Fruit fly (Drosophila melanogaster) whole organism, adult: ENCODE data around the gene CG32248.

Source experiments
- CG11617 ChIP-seq: fragments of 200-800 bp; sonication (Bioruptor generic); optimal IDR thresholded peaks from 2 replicates; lab custom pipeline; 2017; ENCODE audit warnings: mild to moderate bottlenecking, missing biosample characterization, missing genetic modification reagents, missing genetic modification characterization
- Hr96 ChIP-seq: fragments of 200-800 bp; sonication (Bioruptor generic); optimal IDR thresholded peaks from 2 replicates; lab custom pipeline; 2016; ENCODE audit warnings: missing biosample characterization, missing genetic modification characterization
- cic ChIP-seq: fragments of 200-800 bp; sonication (Bioruptor generic); optimal IDR thresholded peaks from 2 replicates; lab custom pipeline; 2017; ENCODE audit warnings: missing biosample characterization, mild to moderate bottlenecking, missing genetic modification characterization, moderate library complexity
- ovo ChIP-seq: fragments of 200-800 bp; sonication (Bioruptor generic); optimal IDR thresholded peaks from 2 replicates; lab custom pipeline; 2016; ENCODE audit warnings: missing biosample characterization, missing genetic modification characterization
- pad ChIP-seq: fragments of 200-800 bp; sonication (Bioruptor generic); optimal IDR thresholded peaks from 3 replicates; lab custom pipeline; 2017; ENCODE audit warnings: missing biosample characterization, missing genetic modification characterization, mild to moderate bottlenecking, moderate library complexity, missing genetic modification reagents

dm6 chr3L:4501406-4501805, 29.9 kb downstream of the CG32248 start:
- TF ChIP-seq CG11617 (GFP tag; lab: Kevin White, UChicago) (no peak), ovo (no peak), pad (GFP tag; lab: Kevin White, UChicago) (no peak), Hr96 (GFP tag; lab: Kevin White, UChicago) (no peak), cic (GFP tag; lab: Kevin White, UChicago) (no peak)
